Worm (Caenorhabditis elegans) whole organism, L4 larva: ENCODE data around the gene ttr-35.
A peak's percentile ranks its signal among the peaks of the same experiment; 100 is the strongest.

Experiments used
- F26F4.8 ChIP-seq: fragments of 200-800 bp; sonication (Bioruptor generic); conservative IDR thresholded peaks from 2 replicates; pipeline ENCODE4 v1.3.6; 2022; ENCODE audit warnings: missing genetic modification characterization, missing compliant biosample characterization
- Y105C5A.15 ChIP-seq: fragments of 200-800 bp; sonication (Bioruptor generic); IDR thresholded peaks from 2 replicates; pipeline ENCODE4 v1.3.6; 2022; ENCODE audit warnings: missing genetic modification characterization, missing compliant biosample characterization
- Y5F2A.4 ChIP-seq: fragments of 200-800 bp; sonication (Bioruptor generic); optimal IDR thresholded peaks from 2 replicates; lab custom pipeline; 2018; ENCODE audit warnings: mild to moderate bottlenecking, missing genetic modification characterization, missing compliant biosample characterization
- ZK546.5 ChIP-seq, 2 experiments: sonication (generic microtip); optimal IDR thresholded peaks; 2 replicates each; lab custom pipeline; 2017; ENCODE audit warnings: missing biosample characterization in 2 of 2, missing genetic modification characterization in 2 of 2
- ama-1 ChIP-seq: fragments of 150-350 bp; optimal IDR thresholded peaks from 2 replicates; lab custom pipeline; 2014; ENCODE audit warnings: inconsistent platforms, mixed read lengths
- ceh-20 ChIP-seq: fragments of 200-800 bp; sonication (Bioruptor generic); IDR thresholded peaks from 2 replicates; pipeline ENCODE4 v1.3.6; 2022; ENCODE audit warnings: missing genetic modification reagents, missing genetic modification characterization, missing compliant biosample characterization
- ceh-44 ChIP-seq: fragments of 200-800 bp; sonication (Bioruptor generic); IDR thresholded peaks from 2 replicates; pipeline ENCODE4 v1.3.6; 2022; ENCODE audit warnings: missing genetic modification reagents, missing genetic modification characterization, missing compliant biosample characterization
- ces-1 ChIP-seq: fragments of 150-350 bp; sonication (generic microtip); optimal IDR thresholded peaks from 4 replicates; lab custom pipeline; 2014; ENCODE audit warnings: missing biosample characterization, missing genetic modification reagents, missing genetic modification characterization
- cey-2 ChIP-seq: sonication (generic microtip); optimal IDR thresholded peaks from 3 replicates; lab custom pipeline; 2017; ENCODE audit warnings: missing genetic modification characterization, mild to moderate bottlenecking, missing compliant biosample characterization, antibody characterized with exemption, borderline replicate concordance; ENCODE audit not compliant: insufficient read depth
- daf-12 ChIP-seq: fragments of 150-350 bp; optimal IDR thresholded peaks from 2 replicates; lab custom pipeline; 2014; ENCODE audit warnings: missing biosample characterization, missing genetic modification reagents, missing genetic modification characterization
- daf-16 ChIP-seq, 3 experiments: sonication (generic microtip); optimal IDR thresholded peaks; 2 replicates each; lab custom pipeline; 2016 to 2017; ENCODE audit warnings: missing genetic modification characterization in 3 of 3, missing genetic modification reagents in 3 of 3, mild to moderate bottlenecking in 2 of 3, missing compliant biosample characterization in 2 of 3, missing biosample characterization in 1 of 3, moderate library complexity in 1 of 3
- dmd-6 ChIP-seq: fragments of 200-800 bp; sonication (Bioruptor generic); IDR thresholded peaks from 2 replicates; pipeline ENCODE4 v1.3.6; 2022; ENCODE audit warnings: missing genetic modification reagents, missing genetic modification characterization, missing compliant biosample characterization
- dve-1 ChIP-seq: sonication (generic microtip); optimal IDR thresholded peaks from 2 replicates; lab custom pipeline; 2017; ENCODE audit warnings: antibody characterized with exemption, mild to moderate bottlenecking, missing genetic modification characterization, missing compliant biosample characterization; ENCODE audit not compliant: insufficient read depth
- egl-27 ChIP-seq: sonication (generic microtip); optimal IDR thresholded peaks from 3 replicates; lab custom pipeline; 2017; ENCODE audit warnings: missing biosample characterization, missing genetic modification reagents, missing genetic modification characterization
- fkh-10 ChIP-seq: fragments of 150-350 bp; optimal IDR thresholded peaks from 2 replicates; lab custom pipeline; 2014; ENCODE audit warnings: missing biosample characterization, missing genetic modification reagents, missing genetic modification characterization
- fos-1 ChIP-seq: fragments of 150-350 bp; optimal IDR thresholded peaks from 2 replicates; lab custom pipeline; 2014; ENCODE audit warnings: missing biosample characterization, missing genetic modification characterization
- hlh-11 ChIP-seq: fragments of 200-800 bp; sonication (Bioruptor generic); optimal IDR thresholded peaks from 2 replicates; lab custom pipeline; 2018; ENCODE audit warnings: mild to moderate bottlenecking, missing genetic modification characterization, missing compliant biosample characterization
- hlh-30 ChIP-seq: sonication (generic microtip); optimal IDR thresholded peaks from 2 replicates; lab custom pipeline; 2017; ENCODE audit warnings: antibody characterized with exemption, mild to moderate bottlenecking, missing genetic modification characterization, missing compliant biosample characterization; ENCODE audit not compliant: insufficient read depth
- lin-1 ChIP-seq: fragments of 200-800 bp; sonication (Bioruptor generic); IDR thresholded peaks from 2 replicates; pipeline ENCODE4 v1.3.6; 2022; ENCODE audit warnings: missing genetic modification reagents, missing genetic modification characterization, missing compliant biosample characterization
- lin-39 ChIP-seq: fragments of 150-350 bp; optimal IDR thresholded peaks from 2 replicates; lab custom pipeline; 2014; ENCODE audit warnings: missing biosample characterization, missing genetic modification reagents, missing genetic modification characterization
- lsy-2 ChIP-seq, 2 experiments: fragments of 150-350 bp in 1 of 2; sonication (generic microtip) in 1 of 2; optimal IDR thresholded peaks; 2 replicates each; lab custom pipeline; 2014 to 2017; ENCODE audit warnings: missing biosample characterization in 2 of 2, missing genetic modification characterization in 2 of 2
- mdl-1 ChIP-seq, 2 experiments: fragments of 150-350 bp in 1 of 2; sonication (generic microtip) in 1 of 2; optimal IDR thresholded peaks; 2 replicates each; lab custom pipeline; 2014 to 2017; ENCODE audit warnings: missing biosample characterization in 2 of 2, missing genetic modification characterization in 2 of 2
- mdt-29 ChIP-seq: fragments of 200-800 bp; sonication (Bioruptor generic); IDR thresholded peaks from 2 replicates; pipeline ENCODE4 v1.3.6; 2022; ENCODE audit warnings: missing genetic modification reagents, missing genetic modification characterization, missing compliant biosample characterization
- mep-1 ChIP-seq: fragments of 150-350 bp; sonication (generic microtip); optimal IDR thresholded peaks from 3 replicates; lab custom pipeline; 2014; ENCODE audit warnings: missing biosample characterization, missing genetic modification characterization
- nhr-102 ChIP-seq: sonication (generic microtip); optimal IDR thresholded peaks from 2 replicates; lab custom pipeline; 2016; ENCODE audit warnings: mild to moderate bottlenecking, missing genetic modification characterization, moderate library complexity, missing compliant biosample characterization
- nhr-28 ChIP-seq: fragments of 150-350 bp; optimal IDR thresholded peaks from 2 replicates; lab custom pipeline; 2014; ENCODE audit warnings: missing biosample characterization, missing genetic modification characterization
- nhr-41 ChIP-seq: fragments of 200-800 bp; sonication (Bioruptor generic); IDR thresholded peaks from 2 replicates; pipeline ENCODE4 v1.3.6; 2022; ENCODE audit warnings: missing genetic modification reagents, missing genetic modification characterization, missing compliant biosample characterization
- nhr-77 ChIP-seq: fragments of 150-350 bp; optimal IDR thresholded peaks from 2 replicates; lab custom pipeline; 2014; ENCODE audit warnings: missing biosample characterization, missing genetic modification characterization
- pha-4 ChIP-seq, 2 experiments: fragments of 150-350 bp in 1 of 2; fragments of 200-800 bp in 1 of 2; sonication (Bioruptor generic) in 1 of 2; IDR thresholded peaks in 1 of 2; optimal IDR thresholded peaks in 1 of 2; 2 replicates each; pipeline versions ENCODE4 v1.3.6 to Lab custom; 2014 to 2022; ENCODE audit warnings: missing genetic modification characterization in 2 of 2, missing genetic modification reagents in 2 of 2, missing biosample characterization in 1 of 2, missing compliant biosample characterization in 1 of 2
- php-3 ChIP-seq: fragments of 200-800 bp; sonication (Bioruptor generic); IDR thresholded peaks from 2 replicates; pipeline ENCODE4 v1.3.6; 2022; ENCODE audit warnings: missing genetic modification reagents, missing genetic modification characterization, missing compliant biosample characterization
- pqm-1 ChIP-seq: sonication (generic microtip); optimal IDR thresholded peaks from 2 replicates; lab custom pipeline; 2017; ENCODE audit warnings: missing biosample characterization, missing genetic modification characterization
- rbr-2 ChIP-seq: sonication (generic microtip); optimal IDR thresholded peaks from 2 replicates; lab custom pipeline; 2016; ENCODE audit warnings: missing genotype, missing genetic modification characterization, missing compliant biosample characterization
- sdz-12 ChIP-seq: fragments of 200-800 bp; sonication (Bioruptor generic); optimal IDR thresholded peaks from 2 replicates; lab custom pipeline; 2018; ENCODE audit warnings: mild to moderate bottlenecking, missing genetic modification characterization, missing compliant biosample characterization
- set-16 ChIP-seq: fragments of 200-800 bp; sonication (Bioruptor generic); IDR thresholded peaks from 2 replicates; pipeline ENCODE4 v1.3.6; 2022; ENCODE audit warnings: missing genetic modification reagents, missing genetic modification characterization, missing compliant biosample characterization
- skn-1 ChIP-seq: fragments of 150-350 bp; optimal IDR thresholded peaks from 2 replicates; lab custom pipeline; 2014; ENCODE audit warnings: missing biosample characterization, missing genetic modification characterization
- spr-1 ChIP-seq: sonication (generic microtip); optimal IDR thresholded peaks from 2 replicates; lab custom pipeline; 2016; ENCODE audit warnings: mild to moderate bottlenecking, missing genetic modification characterization, missing compliant biosample characterization
- tag-97 ChIP-seq: fragments of 200-800 bp; sonication (Bioruptor generic); IDR thresholded peaks from 2 replicates; pipeline ENCODE4 v1.3.6; 2022; ENCODE audit warnings: missing genetic modification characterization, missing compliant biosample characterization
- tra-1 ChIP-seq: fragments of 200-800 bp; sonication (Bioruptor generic); IDR thresholded peaks from 2 replicates; pipeline ENCODE4 v1.3.6; 2022; ENCODE audit warnings: missing genetic modification reagents, missing genetic modification characterization, missing compliant biosample characterization
- unc-130 ChIP-seq: sonication (generic microtip); optimal IDR thresholded peaks from 2 replicates; lab custom pipeline; 2016; ENCODE audit warnings: missing genetic modification reagents, missing genetic modification characterization, missing compliant biosample characterization
- unc-62 ChIP-seq, 3 experiments: fragments of 150-350 bp in 1 of 3; sonication (generic microtip); optimal IDR thresholded peaks in 2 of 3; peaks in 1 of 3; 1 replicate in 1 of 3; 2 replicates in 2 of 3; lab custom pipeline; 2014 to 2017; ENCODE audit warnings: missing biosample characterization in 3 of 3, missing genetic modification characterization in 3 of 3, missing genetic modification reagents in 3 of 3, missing genotype in 1 of 3
- zip-2 ChIP-seq: fragments of 150-350 bp; optimal IDR thresholded peaks from 2 replicates; lab custom pipeline; 2014; ENCODE audit warnings: missing biosample characterization, missing genetic modification characterization
- ztf-7 ChIP-seq: fragments of 150-350 bp; optimal IDR thresholded peaks from 2 replicates; lab custom pipeline; 2014; ENCODE audit warnings: missing biosample characterization, missing genetic modification characterization

The ttr-35 gene

ce11 chrX:6515267-6515666 lies 3.2 kb downstream of the ttr-35 start (continued):
- TF ChIP-seq rbr-2: no peak
- no peak for TF ChIP-seq lsy-2 (tag; optimal IDR thresholded peaks at IDR 0.05; lab: Kevin White, UChicago)
- TF ChIP-seq cey-2 (tag; lab: Kevin White, UChicago): no peak
- no peak for TF ChIP-seq F26F4.8 (GFP tag; lab: Robert Waterston, UW)
- TF ChIP-seq unc-62 (GFP tag; optimal IDR thresholded peaks at IDR 0.05 in 1 of 2; lab: Kevin White, UChicago): peak in 1 of 2 experiments; percentile 3
- no peak for TF ChIP-seq unc-62 (tag; optimal IDR thresholded peaks at IDR 0.05; lab: Kevin White, UChicago)
- TF ChIP-seq nhr-28: peak; percentile 1
- TF ChIP-seq sdz-12 (GFP tag; lab: Kevin White, UChicago): no peak
- TF ChIP-seq zip-2 (tag; lab: Kevin White, UChicago): no peak
- TF ChIP-seq fkh-10: no peak
- TF ChIP-seq nhr-77 (tag; lab: Kevin White, UChicago): no peak
- TF ChIP-seq set-16 (GFP tag; lab: Robert Waterston, UW): no peak
- TF ChIP-seq daf-12 (tag; lab: Kevin White, UChicago): no peak
- no peak for TF ChIP-seq php-3 (GFP tag; lab: Robert Waterston, UW)
- TF ChIP-seq unc-130: no peak
- no peak for TF ChIP-seq mep-1
- TF ChIP-seq, all 104 proteins: peak for 7

DNA sequence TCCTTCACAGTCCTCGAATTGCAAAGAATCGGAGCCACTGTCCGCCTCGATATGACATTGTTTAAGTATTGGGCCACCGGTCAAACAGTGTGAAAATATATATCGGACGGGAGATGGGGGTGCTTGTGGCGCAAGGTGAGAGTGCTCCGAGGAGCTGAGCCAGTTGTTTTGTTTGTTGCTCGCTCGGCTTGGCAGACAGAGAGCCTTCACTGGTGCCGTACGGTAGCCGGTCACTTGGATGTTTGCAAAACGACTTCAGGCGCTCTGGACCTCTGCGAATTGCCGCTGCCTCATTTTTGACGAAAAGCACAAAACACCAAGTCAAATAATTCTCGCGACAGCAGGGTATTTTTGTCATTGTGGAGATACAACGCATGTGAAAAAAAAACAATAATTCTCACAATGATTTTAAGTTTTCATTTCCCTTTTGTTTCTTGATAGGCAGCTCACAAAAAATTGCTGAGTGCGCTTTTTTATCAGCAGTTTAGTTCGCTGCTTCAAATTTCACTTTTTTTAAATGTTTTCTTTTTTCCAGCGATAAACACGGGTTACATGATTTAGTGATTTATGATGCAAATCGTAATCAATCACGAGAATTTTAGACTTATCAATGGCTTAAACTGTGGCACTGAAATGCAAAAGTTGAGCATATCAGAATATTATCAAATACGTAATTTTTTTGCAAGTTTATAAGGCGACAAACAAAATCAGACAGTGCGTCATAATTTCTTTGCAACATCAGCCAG lies 5.1 kb downstream of the ttr-35 start:
- TF ChIP-seq ceh-20 (peak; percentile 81), ama-1 (lab: Kevin White, UChicago) (no peak), Y5F2A.4 (no peak), pqm-1 (tag; lab: Kevin White, UChicago) (peak; percentile 50), lin-39 (tag; lab: Kevin White, UChicago) (no peak), hlh-30 (tag; lab: Kevin White, UChicago) (peak; percentile 61), lsy-2 (tag; optimal IDR thresholded peaks at IDR 0.05; lab: Kevin White, UChicago) (peak in 1 of 2 experiments; percentile 44), ztf-7 (tag; lab: Kevin White, UChicago) (peak; percentile 68), ces-1 (GFP tag; lab: Kevin White, UChicago) (no peak), nhr-102 (no peak), set-16 (GFP tag; lab: Robert Waterston, UW) (peak; percentile 58), spr-1 (tag; lab: Kevin White, UChicago) (no peak), Y105C5A.15 (GFP tag; lab: Robert Waterston, UW) (no peak), unc-62 (GFP tag; optimal IDR thresholded peaks at IDR 0.05 in 1 of 2; lab: Kevin White, UChicago) (peak in 1 of 2 experiments; percentile 39), unc-62 (tag; optimal IDR thresholded peaks at IDR 0.05; lab: Kevin White, UChicago) (no peak), nhr-28 (peak; percentile 35), php-3 (GFP tag; lab: Robert Waterston, UW) (peak; percentile 93), nhr-77 (tag; lab: Kevin White, UChicago) (peak; percentile 38), tra-1 (GFP tag; lab: Robert Waterston, UW) (peak; percentile 73; the same call in 1 of the 2 replicates), daf-16 (GFP tag; optimal IDR thresholded peaks at IDR 0.05; lab: Kevin White, UChicago) (no peak), daf-16 (tag; optimal IDR thresholded peaks at IDR 0.05; lab: Kevin White, UChicago) (peak; percentile 95), dmd-6 (GFP tag; lab: Robert Waterston, UW) (peak; percentile 77), mep-1 (peak; percentile 59), fos-1 (no peak), dve-1 (tag; lab: Kevin White, UChicago) (peak; percentile 88), hlh-11 (tag; lab: Kevin White, UChicago) (peak; percentile 79)

DNA sequence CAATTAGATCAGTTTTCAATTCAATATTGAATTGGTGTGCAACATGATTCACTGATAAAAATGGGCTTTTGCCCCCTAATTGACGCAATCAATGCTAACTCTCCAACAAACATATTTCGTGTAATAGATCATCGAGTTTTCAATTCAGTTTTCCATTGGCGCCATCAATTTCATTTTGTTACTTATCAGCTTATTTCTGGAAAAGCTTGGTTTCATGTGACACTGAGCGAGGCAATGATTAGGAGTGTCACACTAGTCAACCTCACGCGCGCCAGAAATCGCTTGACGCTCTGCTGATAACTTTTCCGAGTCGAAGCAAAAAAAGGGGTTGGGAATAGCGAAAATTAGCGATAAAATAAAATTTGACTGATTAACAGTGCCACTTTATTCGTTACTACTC lies 6.5 kb downstream of the ttr-35 start, which contains the start of gene ets-4:
ets-4 (plus strand) TSS at position 347 of the 400 bp plus-strand sequence.
- TF ChIP-seq pha-4 (GFP tag; IDR thresholded peaks at IDR 0.05; lab: Robert Waterston, UW) (peak; percentile 11; the same call in 1 of the 2 replicates), pha-4 (tag; optimal IDR thresholded peaks at IDR 0.05; lab: Kevin White, UChicago) (no peak), tag-97 (GFP tag; lab: Robert Waterston, UW) (no peak), ZK546.5 (tag; optimal IDR thresholded peaks at IDR 0.05; lab: Kevin White, UChicago) (no peak), nhr-102 (peak; percentile 86), nhr-41 (no peak), spr-1 (tag; lab: Kevin White, UChicago) (no peak), mdt-29 (GFP tag; lab: Robert Waterston, UW) (peak; percentile 54; the same call in 1 of the 2 replicates), skn-1 (no peak), ceh-44 (GFP tag; lab: Robert Waterston, UW) (no peak), dmd-6 (GFP tag; lab: Robert Waterston, UW) (peak; percentile 92), mep-1 (peak; percentile 33), lsy-2 (tag; optimal IDR thresholded peaks at IDR 0.05; lab: Kevin White, UChicago) (peak in 1 of 2 experiments; percentile 26), mdl-1 (tag; optimal IDR thresholded peaks at IDR 0.05; lab: Kevin White, UChicago) (peak in 1 of 2 experiments; percentile 33), pqm-1 (tag; lab: Kevin White, UChicago) (peak; percentile 90), daf-16 (GFP tag; optimal IDR thresholded peaks at IDR 0.05; lab: Kevin White, UChicago) (peak in 1 of 2 experiments; percentile 68), daf-16 (tag; optimal IDR thresholded peaks at IDR 0.05; lab: Kevin White, UChicago) (peak; percentile 92), lin-1 (GFP tag; lab: Robert Waterston, UW) (0 out of 2 replicates have a peak, but pooled peaks have one; percentile 47), fos-1 (no peak), egl-27 (tag; lab: Kevin White, UChicago) (no peak), nhr-28 (peak; percentile 86)
